Fruit fly (Drosophila melanogaster): ENCODE measurements around the gene CG43218.

CG43218 gene

dm6 chr3L:21279876-21280566, 22.2 kb downstream of the CG43218 start, which contains the start of gene AcCoAS:
AcCoAS (minus strand) TSS chr3L:21280243.
- peak; percentile 64 for TF ChIP-seq CG7045 (GFP tag; optimal IDR thresholded peaks at IDR 0.05)
- peak; percentile 74 for TF ChIP-seq Crg-1 (GFP tag; optimal IDR thresholded peaks at IDR 0.05)
- TF ChIP-seq Clk (GFP tag; optimal IDR thresholded peaks at IDR 0.05) = no peak
- peak; percentile 66 for TF ChIP-seq Mnt (GFP tag; optimal IDR thresholded peaks at IDR 0.05)
- TF ChIP-seq CG1620 (GFP tag; optimal IDR thresholded peaks at IDR 0.05) = peak; percentile 18
- peak; percentile 84 for TF ChIP-seq CG33017 (tag; optimal IDR thresholded peaks at IDR 0.05)
- TF ChIP-seq CG14711 (tag; optimal IDR thresholded peaks at IDR 0.05) = peak; percentile 51
- no peak for TF ChIP-seq CG5204 (GFP tag; optimal IDR thresholded peaks at IDR 0.05)
- TF ChIP-seq cic (GFP tag; optimal IDR thresholded peaks at IDR 0.05) = peak; percentile 87
- TF ChIP-seq CG12768 (GFP tag; optimal IDR thresholded peaks at IDR 0.05) = peak; percentile 81
- TF ChIP-seq CG7101 (tag; optimal IDR thresholded peaks at IDR 0.05) = peak; percentile 72
- TF ChIP-seq ovo (GFP tag; optimal IDR thresholded peaks at IDR 0.05) = no peak
- no peak for TF ChIP-seq toe (GFP tag; optimal IDR thresholded peaks at IDR 0.05)
- TF ChIP-seq tj (GFP tag; optimal IDR thresholded peaks at IDR 0.05) = peak; percentile 8
- peak; percentile 51 for TF ChIP-seq pad (GFP tag; optimal IDR thresholded peaks at IDR 0.05)
- TF ChIP-seq CG11617 (GFP tag; optimal IDR thresholded peaks at IDR 0.05) = peak; percentile 58
- peak; percentile 45 for TF ChIP-seq Hr96 (GFP tag; optimal IDR thresholded peaks at IDR 0.05)
- peak; percentile 96 for TF ChIP-seq kay (GFP tag; ENCODE audit: borderline replicate concordance)
- no peak for TF ChIP-seq cnc (optimal IDR thresholded peaks at IDR 0.05)
- TF ChIP-seq bab1 (GFP tag; optimal IDR thresholded peaks at IDR 0.05) = peak; percentile 66

DNA sequence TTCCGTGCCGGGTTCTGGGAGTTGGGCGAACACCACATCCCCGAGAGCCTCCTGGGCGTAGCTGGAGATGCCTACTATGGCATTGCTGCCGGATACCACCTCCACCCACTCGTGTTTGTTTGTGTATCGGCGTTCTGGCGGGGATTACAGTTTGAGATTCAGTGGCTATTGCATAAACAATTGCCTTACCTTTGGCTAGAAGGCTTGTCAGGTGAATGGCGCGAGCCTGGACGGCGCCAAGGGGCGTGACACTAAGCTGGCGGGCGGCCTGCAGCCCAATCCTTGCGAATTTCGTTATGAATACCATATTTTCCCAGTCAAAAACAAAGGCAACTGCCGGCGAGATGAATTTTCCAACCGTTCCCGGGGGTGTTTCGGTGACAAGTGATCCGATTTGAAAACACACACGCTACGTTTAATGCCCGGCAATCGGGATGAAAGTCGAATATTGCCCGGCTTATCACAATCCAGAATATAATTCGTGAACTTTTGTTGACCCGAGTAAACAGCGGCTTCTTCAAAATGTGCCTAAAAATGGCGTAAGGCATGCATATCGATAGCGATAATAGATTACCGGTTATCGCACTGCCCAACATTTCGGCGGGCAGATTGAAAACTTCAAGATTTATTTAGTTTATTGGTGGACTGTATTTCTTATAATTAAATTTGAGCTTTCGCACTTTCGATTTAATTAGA, 23.3 kb downstream of the CG43218 start, which contains the start of gene ppl:
TSS of gene ppl (minus strand) at position 511 of the 696 bp plus-strand sequence.
- no peak for TF ChIP-seq CG1620 (GFP tag; optimal IDR thresholded peaks at IDR 0.05)
- TF ChIP-seq toe (GFP tag; optimal IDR thresholded peaks at IDR 0.05) = no peak
- peak; percentile 29 for TF ChIP-seq CG7101 (tag; optimal IDR thresholded peaks at IDR 0.05)
- TF ChIP-seq CG12768 (GFP tag; optimal IDR thresholded peaks at IDR 0.05) = no peak
- TF ChIP-seq Clk (GFP tag; optimal IDR thresholded peaks at IDR 0.05) = no peak
- TF ChIP-seq cnc (optimal IDR thresholded peaks at IDR 0.05) = no peak
- TF ChIP-seq bab1 (GFP tag; optimal IDR thresholded peaks at IDR 0.05) = no peak
- peak; percentile 53 for TF ChIP-seq cic (GFP tag; optimal IDR thresholded peaks at IDR 0.05)
- peak; percentile 37 for TF ChIP-seq Mnt (GFP tag; optimal IDR thresholded peaks at IDR 0.05)

DNA sequence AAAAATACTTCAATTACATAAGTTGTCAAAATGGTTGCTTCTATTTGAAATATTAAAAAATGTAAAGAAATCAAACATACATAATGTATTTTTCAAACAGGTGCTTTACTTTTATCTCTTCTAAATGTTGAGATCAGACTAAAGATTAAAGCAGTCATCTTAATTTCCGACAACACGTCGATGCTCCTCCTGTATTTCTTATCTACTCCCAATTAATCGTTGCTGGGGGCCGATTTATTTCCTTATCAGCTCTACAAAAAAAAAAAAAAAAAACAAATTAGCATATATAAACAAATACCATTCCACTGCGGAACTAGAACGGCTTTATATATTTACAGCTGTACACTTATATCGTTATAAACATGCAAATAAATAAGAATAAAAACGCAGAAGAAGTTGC, 23.9 kb downstream of the CG43218 start:
- TF ChIP-seq CG1620 (GFP tag; optimal IDR thresholded peaks at IDR 0.05) (no peak), kay (GFP tag; ENCODE audit: borderline replicate concordance) (no peak), cnc (optimal IDR thresholded peaks at IDR 0.05) (no peak), CG7101 (tag; optimal IDR thresholded peaks at IDR 0.05) (no peak), cic (GFP tag; optimal IDR thresholded peaks at IDR 0.05) (no peak), ovo (GFP tag; optimal IDR thresholded peaks at IDR 0.05) (no peak), CG14711 (tag; optimal IDR thresholded peaks at IDR 0.05) (no peak), toe (GFP tag; optimal IDR thresholded peaks at IDR 0.05) (no peak), pad (GFP tag; optimal IDR thresholded peaks at IDR 0.05) (no peak), CG5204 (GFP tag; optimal IDR thresholded peaks at IDR 0.05) (no peak), CG11617 (GFP tag; optimal IDR thresholded peaks at IDR 0.05) (no peak)

DNA sequence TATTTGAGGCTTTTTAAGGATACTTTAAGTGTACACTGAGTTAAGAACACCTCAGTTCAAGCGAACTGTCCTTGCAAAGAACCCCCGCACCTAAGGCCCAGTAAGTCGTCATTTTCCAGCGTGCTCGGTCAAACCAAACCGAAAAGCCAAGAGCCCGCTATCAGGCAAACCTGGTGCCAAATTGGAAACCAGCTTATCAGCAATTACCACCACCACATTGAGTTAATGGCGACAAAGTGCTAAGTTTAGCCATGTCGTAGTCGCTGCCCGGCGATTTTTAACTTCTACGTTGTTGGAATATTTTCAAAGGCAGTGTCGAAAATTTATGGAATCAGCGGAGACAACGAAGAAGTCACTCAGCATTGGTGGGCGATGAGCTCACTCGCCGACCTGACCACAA, 24.9 kb downstream of the CG43218 start:
- TF ChIP-seq Mnt (GFP tag; optimal IDR thresholded peaks at IDR 0.05) = no peak
- no peak for TF ChIP-seq CG1620 (GFP tag; optimal IDR thresholded peaks at IDR 0.05)
- no peak for TF ChIP-seq bab1 (GFP tag; optimal IDR thresholded peaks at IDR 0.05)
- TF ChIP-seq CG7045 (GFP tag; optimal IDR thresholded peaks at IDR 0.05) = no peak
- no peak for TF ChIP-seq kay (GFP tag; ENCODE audit: borderline replicate concordance)
- TF ChIP-seq CG33017 (tag; optimal IDR thresholded peaks at IDR 0.05) = no peak
- TF ChIP-seq tj (GFP tag; optimal IDR thresholded peaks at IDR 0.05) = no peak
- no peak for TF ChIP-seq Hr96 (GFP tag; optimal IDR thresholded peaks at IDR 0.05)
- no peak for TF ChIP-seq CG14711 (tag; optimal IDR thresholded peaks at IDR 0.05)
- TF ChIP-seq Crg-1 (GFP tag; optimal IDR thresholded peaks at IDR 0.05) = no peak
- TF ChIP-seq Clk (GFP tag; optimal IDR thresholded peaks at IDR 0.05) = no peak
- no peak for TF ChIP-seq CG12768 (GFP tag; optimal IDR thresholded peaks at IDR 0.05)
- no peak for TF ChIP-seq cnc (optimal IDR thresholded peaks at IDR 0.05)
- TF ChIP-seq toe (GFP tag; optimal IDR thresholded peaks at IDR 0.05) = no peak
- TF ChIP-seq CG5204 (GFP tag; optimal IDR thresholded peaks at IDR 0.05) = no peak
- TF ChIP-seq CG7101 (tag; optimal IDR thresholded peaks at IDR 0.05) = no peak
- TF ChIP-seq cic (GFP tag; optimal IDR thresholded peaks at IDR 0.05) = no peak

- TF ChIP-seq CG11617 (GFP tag; optimal IDR thresholded peaks at IDR 0.05) = no peak
- TF ChIP-seq CG1620 (GFP tag; optimal IDR thresholded peaks at IDR 0.05) = no peak
- TF ChIP-seq CG7101 (tag; optimal IDR thresholded peaks at IDR 0.05) = no peak
- TF ChIP-seq Mnt (GFP tag; optimal IDR thresholded peaks at IDR 0.05) = no peak
- no peak for TF ChIP-seq Hr96 (GFP tag; optimal IDR thresholded peaks at IDR 0.05)
- no peak for TF ChIP-seq bab1 (GFP tag; optimal IDR thresholded peaks at IDR 0.05)
- TF ChIP-seq kay (GFP tag; ENCODE audit: borderline replicate concordance) = no peak
- no peak for TF ChIP-seq cnc (optimal IDR thresholded peaks at IDR 0.05)
- TF ChIP-seq CG7045 (GFP tag; optimal IDR thresholded peaks at IDR 0.05) = no peak
- no peak for TF ChIP-seq cic (GFP tag; optimal IDR thresholded peaks at IDR 0.05)
These were observed 26.0 kb downstream of the CG43218 start for dm6 chr3L:21283795-21284194.

Measured in whole organism, adult.